Fruit fly (Drosophila melanogaster) S2 (cell line): Measurements from ENCODE around the gene CG32086.

Experiments used
- CG8478 ChIP-seq: fragments of >200 bp; optimal IDR thresholded peaks from 2 replicates; lab custom pipeline; 2018
- CTCF ChIP-seq, 2 experiments: fragments of >200 bp; optimal IDR thresholded peaks; 2 replicates each; lab custom pipeline; 2018

DNA sequence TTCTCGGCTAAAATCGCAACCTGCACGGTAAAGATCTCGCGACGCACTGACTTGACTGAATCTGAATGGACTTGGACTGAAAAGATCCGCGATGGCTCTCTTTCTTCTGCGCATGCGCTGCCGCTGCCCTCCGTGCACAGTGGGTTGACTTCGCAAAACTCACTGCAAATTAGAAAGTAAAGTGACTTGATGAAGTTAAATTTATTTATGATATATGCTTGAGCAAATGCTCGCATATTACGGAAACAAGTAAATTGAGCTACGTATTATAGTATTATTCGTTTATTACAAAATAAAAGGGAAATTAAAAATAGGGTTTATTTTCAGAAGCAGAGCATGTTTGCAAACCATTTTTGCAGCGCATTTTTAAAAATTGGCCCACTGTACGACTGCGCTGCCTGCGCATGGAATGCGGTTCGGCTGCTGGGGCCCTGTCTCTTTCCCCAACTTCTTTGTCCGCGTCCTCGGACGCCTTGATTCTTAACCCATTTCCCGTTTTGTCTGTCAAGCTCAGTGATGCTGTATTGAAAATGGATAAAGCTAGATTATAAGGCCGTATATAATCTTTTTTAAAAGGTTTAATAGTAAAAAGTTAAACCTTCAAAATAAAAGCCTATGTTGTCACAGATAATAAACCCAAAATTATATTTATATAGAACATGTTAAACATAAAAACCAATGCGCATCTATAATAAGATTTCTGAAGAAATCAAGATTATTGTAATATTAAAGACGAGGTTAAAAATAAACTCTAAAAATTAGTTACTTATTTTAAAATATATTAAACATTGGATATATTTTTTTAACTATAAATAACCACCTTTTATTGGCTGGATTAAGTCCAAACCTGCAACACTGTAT, 4.1 kb upstream of the CG32086 start, which contains the start of gene rt:
- TF ChIP-seq CTCF (optimal IDR thresholded peaks at IDR 0.05; lab: Kevin White, UChicago) = no peak
- no peak for TF ChIP-seq CG8478 (lab: Kevin White, UChicago)
